Comparison of ENCODE assay signal across 2 worm cellular contexts in the genomic region with DNA sequence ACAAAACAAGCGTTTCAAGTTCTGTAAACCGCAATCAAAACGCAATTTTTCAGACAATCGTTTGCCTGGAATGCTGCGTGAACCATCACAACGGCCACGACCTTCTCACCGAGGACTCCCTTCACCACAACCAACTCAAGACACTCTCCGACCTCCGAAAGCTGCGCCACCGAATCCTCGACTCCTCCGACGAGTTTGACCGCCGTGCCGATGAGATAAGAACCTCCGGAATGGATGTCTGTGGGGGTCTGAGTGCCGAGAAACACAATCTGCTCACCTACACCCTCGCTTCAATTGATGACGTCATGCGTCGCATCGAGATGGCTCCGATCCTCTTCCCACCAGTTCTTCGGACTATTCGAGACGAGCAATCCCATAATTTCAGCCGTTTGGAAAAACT.
TF ChIP-seq lines count a peak whose summit lies in the region.

No protein-coding gene starts in this region.

TF ChIP-seq in whole organism, L4 larva, 104 proteins besides CTCF, POLR2A, EP300 and RAD21:
- TF ChIP-seq spr-3 (GFP tag; optimal IDR thresholded peaks at IDR 0.05; lab: Kevin White, UChicago) (no peak), ZK337.2 (GFP tag; IDR thresholded peaks at IDR 0.05; lab: Robert Waterston, UW) (no peak), zfp-2 (tag; optimal IDR thresholded peaks at IDR 0.05; lab: Kevin White, UChicago) (no peak), set-16 (GFP tag; IDR thresholded peaks at IDR 0.05; lab: Robert Waterston, UW) (peak; percentile 68)

TF ChIP-seq in whole organism, young adult, 124 proteins besides CTCF, POLR2A, EP300 and RAD21:
- no peak for TF ChIP-seq mel-28 (tag; optimal IDR thresholded peaks at IDR 0.05; lab: Kevin White, UChicago; ENCODE audit: borderline replicate concordance)
- TF ChIP-seq T26A5.8 (tag; optimal IDR thresholded peaks at IDR 0.05; lab: Kevin White, UChicago): no peak
- TF ChIP-seq nfyb-1 (GFP tag; IDR thresholded peaks at IDR 0.05; lab: Robert Waterston, UW): no peak
- TF ChIP-seq ekl-4 (GFP tag; IDR thresholded peaks at IDR 0.05; lab: Robert Waterston, UW): no peak
- TF ChIP-seq zfh-2 (GFP tag; conservative IDR thresholded peaks at IDR 0.05; lab: Robert Waterston, UW): peak; percentile 67
